Worm (Caenorhabditis elegans) whole organism, L2 larva: ENCODE measurements around the gene abhd-5.1.

Experiments used
- nhr-11 ChIP-seq: fragments of 150-350 bp; optimal IDR thresholded peaks from 2 replicates; lab custom pipeline; 2014; ENCODE audit warnings: missing biosample characterization, missing genetic modification characterization
- nhr-23 ChIP-seq: fragments of 150-350 bp; optimal IDR thresholded peaks from 2 replicates; lab custom pipeline; 2014; ENCODE audit warnings: missing biosample characterization, missing genetic modification reagents, missing genetic modification characterization
- nhr-237 ChIP-seq: fragments of 150-350 bp; optimal IDR thresholded peaks from 2 replicates; lab custom pipeline; 2014; ENCODE audit warnings: missing biosample characterization, missing genetic modification characterization
- nhr-25 ChIP-seq: fragments of 150-350 bp; sonication (generic microtip); optimal IDR thresholded peaks from 3 replicates; lab custom pipeline; 2014; ENCODE audit warnings: missing biosample characterization, missing genetic modification characterization
- sem-4 ChIP-seq: fragments of 150-350 bp; optimal IDR thresholded peaks from 2 replicates; lab custom pipeline; 2014; ENCODE audit warnings: missing biosample characterization, missing genetic modification reagents, missing genetic modification characterization
- sma-9 ChIP-seq, 2 experiments: fragments of 150-350 bp in 1 of 2; sonication (generic microtip) in 1 of 2; optimal IDR thresholded peaks; 2 replicates each; lab custom pipeline; 2014 to 2016; ENCODE audit warnings: missing genetic modification characterization in 2 of 2, mild to moderate bottlenecking in 1 of 2, missing biosample characterization in 1 of 2, missing compliant biosample characterization in 1 of 2, missing genetic modification reagents in 1 of 2, moderate library complexity in 1 of 2
- snpc-4 ChIP-seq: fragments of 150-350 bp; optimal IDR thresholded peaks from 2 replicates; lab custom pipeline; 2014; ENCODE audit warnings: missing biosample characterization, missing genetic modification characterization
- unc-55 ChIP-seq: fragments of 150-350 bp; sonication (generic microtip); optimal IDR thresholded peaks from 3 replicates; lab custom pipeline; 2014; ENCODE audit warnings: missing biosample characterization, missing genetic modification reagents, missing genetic modification characterization
- ztf-11 ChIP-seq: sonication (generic microtip); optimal IDR thresholded peaks from 2 replicates; lab custom pipeline; 2017; ENCODE audit warnings: missing biosample characterization, missing genetic modification characterization

DNA sequence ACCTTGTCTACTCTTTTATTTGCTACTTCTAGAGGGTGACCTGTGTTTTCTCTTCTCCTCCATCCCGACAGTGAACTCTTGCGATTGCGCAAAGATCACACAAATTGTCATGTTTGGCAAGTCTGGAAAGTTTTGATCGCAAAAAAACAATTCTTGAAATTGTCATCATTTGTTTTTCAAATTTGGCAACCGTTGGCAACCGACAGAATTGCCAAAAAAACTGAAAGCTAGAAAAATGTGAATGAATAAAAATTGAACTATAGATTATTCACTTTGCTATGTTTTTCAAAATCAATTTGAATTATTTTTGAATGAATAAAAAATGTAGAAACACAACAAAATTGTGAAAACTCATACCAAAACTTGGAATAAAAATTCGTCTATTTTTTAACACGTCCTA is 47.5 kb downstream of the abhd-5.1 start, which contains the start of gene ugt-11:
- TF ChIP-seq nhr-25 (tag; lab: Kevin White, UChicago): no peak
- no peak for TF ChIP-seq snpc-4 (tag; lab: Kevin White, UChicago)
- no peak for TF ChIP-seq nhr-23 (tag; lab: Kevin White, UChicago)
- TF ChIP-seq nhr-11 (tag; lab: Kevin White, UChicago): no peak
- no peak for TF ChIP-seq ztf-11 (tag; lab: Kevin White, UChicago)
- TF ChIP-seq sma-9 (GFP tag; optimal IDR thresholded peaks at IDR 0.05; lab: Kevin White, UChicago): no peak
- TF ChIP-seq sma-9 (tag; optimal IDR thresholded peaks at IDR 0.05; lab: Kevin White, UChicago): no peak
- TF ChIP-seq unc-55 (GFP tag; lab: Kevin White, UChicago): no peak
- no peak for TF ChIP-seq nhr-237 (tag; lab: Kevin White, UChicago)
- TF ChIP-seq sem-4 (tag; lab: Kevin White, UChicago): no peak
